Worm (Caenorhabditis elegans) whole organism, L1 larva: ENCODE data around the gene ddr-2.

Experiments
- blmp-1 ChIP-seq: fragments of 150-350 bp; optimal IDR thresholded peaks from 2 replicates; lab custom pipeline; 2014; ENCODE audit warnings: missing biosample characterization, missing genetic modification characterization
- hlh-17 ChIP-seq: fragments of 200-800 bp; sonication (Bioruptor generic); optimal IDR thresholded peaks from 2 replicates; lab custom pipeline; 2018; ENCODE audit warnings: missing genetic modification characterization, mild to moderate bottlenecking, missing compliant biosample characterization, moderate library complexity, borderline replicate concordance
- nhr-12 ChIP-seq: sonication (generic microtip); optimal IDR thresholded peaks from 2 replicates; lab custom pipeline; 2017; ENCODE audit warnings: missing biosample characterization, missing genetic modification characterization
- pqm-1 ChIP-seq: sonication (generic microtip); optimal IDR thresholded peaks from 3 replicates; lab custom pipeline; 2017; ENCODE audit warnings: missing biosample characterization, missing genetic modification characterization
- snpc-4 ChIP-seq: fragments of 150-350 bp; optimal IDR thresholded peaks from 2 replicates; lab custom pipeline; 2014; ENCODE audit warnings: missing biosample characterization, missing genetic modification characterization
- unc-130 ChIP-seq: fragments of 150-350 bp; optimal IDR thresholded peaks from 2 replicates; lab custom pipeline; 2017; ENCODE audit warnings: missing biosample characterization, missing genetic modification characterization, inconsistent platforms

DNA sequence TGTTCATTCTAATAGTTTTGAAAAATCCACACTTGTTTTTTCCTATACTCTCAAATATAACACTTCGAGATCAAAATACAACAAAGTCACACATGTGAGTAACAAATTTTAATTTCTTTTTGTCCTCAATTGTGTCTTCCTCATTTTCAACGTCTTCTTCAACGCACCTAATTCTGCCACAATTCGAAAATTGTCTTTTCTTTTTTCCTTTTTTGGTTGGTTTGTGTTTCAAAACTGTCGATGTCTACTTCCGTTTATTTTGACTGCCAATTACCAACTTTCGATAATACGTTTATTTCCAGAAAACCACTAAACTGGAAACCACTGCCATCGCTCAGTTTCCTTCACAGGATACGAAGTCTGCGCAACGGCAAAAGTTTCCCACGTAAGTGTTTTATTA, 17.7 kb downstream of the ddr-2 start, which contains the start of gene F11D5.1:
- TF ChIP-seq snpc-4 (tag; lab: Kevin White, UChicago) (no peak), nhr-12 (no peak), unc-130 (tag; lab: Kevin White, UChicago) (no peak), hlh-17 (GFP tag; lab: Kevin White, UChicago) (no peak), pqm-1 (tag; lab: Kevin White, UChicago) (no peak), blmp-1 (tag; lab: Kevin White, UChicago) (no peak)
